Worm (Caenorhabditis elegans): ENCODE results near the gene Y53G8AL.1.

Y53G8AL.1 gene

DNA sequence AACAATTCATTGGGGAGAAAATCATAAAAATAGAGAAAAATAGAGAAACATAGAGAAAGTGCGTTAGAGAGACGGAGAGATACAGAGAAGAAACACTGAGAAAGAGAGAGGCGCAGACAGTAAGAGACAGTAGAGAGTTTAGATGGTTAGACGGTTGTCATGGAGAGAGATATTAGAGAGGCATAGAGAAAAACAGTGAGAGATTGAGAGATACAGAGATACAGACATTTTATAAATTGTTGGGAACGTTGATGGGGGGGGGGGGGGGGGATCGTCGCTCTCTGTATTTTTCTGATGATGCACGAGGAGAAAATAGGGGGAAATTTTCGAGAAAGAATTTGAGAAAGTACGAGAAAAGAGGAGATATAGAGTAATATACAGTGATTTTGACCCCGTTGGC lies 46.4 kb downstream of the Y53G8AL.1 start (continued):
- TF ChIP-seq tra-1 (GFP tag; IDR thresholded peaks at IDR 0.05): no peak
- no peak for TF ChIP-seq F10B5.3 (tag; optimal IDR thresholded peaks at IDR 0.05)
- peak; percentile 70 for TF ChIP-seq lin-38 (GFP tag; IDR thresholded peaks at IDR 0.05)
- peak in 1 of 2 experiments; percentile 49 for TF ChIP-seq mdl-1 (tag; optimal IDR thresholded peaks at IDR 0.05)
- no peak for TF ChIP-seq snpc-1.2 (GFP tag; IDR thresholded peaks at IDR 0.05)
- TF ChIP-seq F37D6.2 (tag; optimal IDR thresholded peaks at IDR 0.05): no peak
- TF ChIP-seq nhr-48 (tag; optimal IDR thresholded peaks at IDR 0.05): peak; percentile 31
- TF ChIP-seq Y105C5A.15 (GFP tag; IDR thresholded peaks at IDR 0.05): no peak
- TF ChIP-seq lim-7 (GFP tag; IDR thresholded peaks at IDR 0.05): no peak
- TF ChIP-seq lin-39 (tag; optimal IDR thresholded peaks at IDR 0.05): no peak
- no peak for TF ChIP-seq madf-5 (GFP tag; IDR thresholded peaks at IDR 0.05)
- TF ChIP-seq nhr-10 (tag; optimal IDR thresholded peaks at IDR 0.05): no peak
- peak; percentile 30 to 89 for TF ChIP-seq lsy-2 (tag; optimal IDR thresholded peaks at IDR 0.05)
- TF ChIP-seq ces-1 (GFP tag; optimal IDR thresholded peaks at IDR 0.05): no peak
- peak; percentile 73 for TF ChIP-seq hmg-1.1 (GFP tag; IDR thresholded peaks at IDR 0.05)
- TF ChIP-seq zip-2 (tag; optimal IDR thresholded peaks at IDR 0.05): no peak
- no peak for TF ChIP-seq mxl-2 (GFP tag; conservative IDR thresholded peaks at IDR 0.05)
- peak; percentile 37; the same call in 1 of the 2 replicates for TF ChIP-seq ceh-20 (GFP tag; IDR thresholded peaks at IDR 0.05)
- peak; percentile 75 for TF ChIP-seq hlh-11 (tag; optimal IDR thresholded peaks at IDR 0.05)
- peak; percentile 59 for TF ChIP-seq dpl-1 (GFP tag; optimal IDR thresholded peaks at IDR 0.05)
- peak; percentile 42 for TF ChIP-seq ztf-7 (tag; optimal IDR thresholded peaks at IDR 0.05)
- TF ChIP-seq fos-1 (tag; optimal IDR thresholded peaks at IDR 0.05): no peak
- no peak for TF ChIP-seq ctbp-1 (GFP tag; IDR thresholded peaks at IDR 0.05)
- peak; percentile 27 for TF ChIP-seq jun-1 (tag; optimal IDR thresholded peaks at IDR 0.05)
- TF ChIP-seq unc-130 (GFP tag; optimal IDR thresholded peaks at IDR 0.05): no peak
- TF ChIP-seq D1046.2 (GFP tag; IDR thresholded peaks at IDR 0.05): no peak
- TF ChIP-seq zip-11 (GFP tag; IDR thresholded peaks at IDR 0.05): no peak
- TF ChIP-seq nhr-25 (tag; optimal IDR thresholded peaks at IDR 0.05; ENCODE audit: borderline replicate concordance, insufficient read depth): peak; percentile 9
- peak; percentile 96 for TF ChIP-seq aha-1 (tag)
- TF ChIP-seq ceh-28 (tag; optimal IDR thresholded peaks at IDR 0.05): no peak
- TF ChIP-seq lin-1 (GFP tag; IDR thresholded peaks at IDR 0.05): no peak
- TF ChIP-seq nhr-6 (tag; optimal IDR thresholded peaks at IDR 0.05): peak; percentile 85
- no peak for TF ChIP-seq dmd-8 (GFP tag; IDR thresholded peaks at IDR 0.05)
- peak; percentile 70 for TF ChIP-seq pha-4 (GFP tag; IDR thresholded peaks at IDR 0.05)
- no peak for TF ChIP-seq pha-4 (tag; optimal IDR thresholded peaks at IDR 0.05)
- no peak for TF ChIP-seq ama-1 (optimal IDR thresholded peaks at IDR 0.05)
- no peak for TF ChIP-seq unc-39 (tag; optimal IDR thresholded peaks at IDR 0.05)
- TF ChIP-seq mes-2 (tag; optimal IDR thresholded peaks at IDR 0.05; ENCODE audit: poor library complexity, severe bottlenecking): peak; percentile 48
- TF ChIP-seq ztf-11 (tag; optimal IDR thresholded peaks at IDR 0.05): no peak
- peak; percentile 22 for TF ChIP-seq nhr-102 (tag; optimal IDR thresholded peaks at IDR 0.05)
- peak; percentile 60 for TF ChIP-seq nhr-28 (tag; optimal IDR thresholded peaks at IDR 0.05)
- TF ChIP-seq duxl-1 (tag; optimal IDR thresholded peaks at IDR 0.05; ENCODE audit: poor library complexity): no peak
- no peak for TF ChIP-seq fkh-10 (GFP tag; optimal IDR thresholded peaks at IDR 0.05)
- TF ChIP-seq sdz-12 (GFP tag; optimal IDR thresholded peaks at IDR 0.05): no peak
- no peak for TF ChIP-seq arid-1 (GFP tag; conservative IDR thresholded peaks at IDR 0.05)
- no peak for TF ChIP-seq Y48G9A.11 (GFP tag; IDR thresholded peaks at IDR 0.05)
- TF ChIP-seq spr-1 (tag; optimal IDR thresholded peaks at IDR 0.05): no peak
- no peak for TF ChIP-seq egl-43 (GFP tag; IDR thresholded peaks at IDR 0.05)
- TF ChIP-seq hlh-30 (tag; optimal IDR thresholded peaks at IDR 0.05; ENCODE audit: insufficient read depth): peak; percentile 77
- TF ChIP-seq F44E2.7 (GFP tag; IDR thresholded peaks at IDR 0.05): no peak
- peak; percentile 10 for TF ChIP-seq nhr-11 (tag; optimal IDR thresholded peaks at IDR 0.05)
- no peak for TF ChIP-seq egl-27 (tag; optimal IDR thresholded peaks at IDR 0.05)
- TF ChIP-seq ceh-32 (tag; optimal IDR thresholded peaks at IDR 0.05; ENCODE audit: poor library complexity): no peak

Measured in whole organism, L4 larva.